Worm (Caenorhabditis elegans) whole organism, L1 larva: Measurements from ENCODE around the gene C15F1.1.

ENCODE experiments used
- C04F5.9 ChIP-seq: sonication (generic microtip); optimal IDR thresholded peaks from 2 replicates; lab custom pipeline; 2016; ENCODE audit warnings: missing genetic modification characterization, missing compliant biosample characterization
- C16A3.4 ChIP-seq: fragments of 150-350 bp; optimal IDR thresholded peaks from 2 replicates; lab custom pipeline; 2014; ENCODE audit warnings: missing biosample characterization, missing genetic modification characterization
- aha-1 ChIP-seq: fragments of 150-350 bp; optimal IDR thresholded peaks from 2 replicates; lab custom pipeline; 2014; ENCODE audit warnings: missing biosample characterization, missing genetic modification characterization
- alr-1 ChIP-seq: fragments of 200-800 bp; sonication (Bioruptor generic); optimal IDR thresholded peaks from 2 replicates; lab custom pipeline; 2018; ENCODE audit warnings: borderline replicate concordance, mild to moderate bottlenecking, missing genetic modification characterization, missing compliant biosample characterization
- ama-1 ChIP-seq: fragments of 150-350 bp; optimal IDR thresholded peaks from 2 replicates; lab custom pipeline; 2014
- blmp-1 ChIP-seq: fragments of 150-350 bp; optimal IDR thresholded peaks from 2 replicates; lab custom pipeline; 2014; ENCODE audit warnings: missing biosample characterization, missing genetic modification characterization
- ceh-82 ChIP-seq, 3 experiments: fragments of 150-350 bp in 1 of 3; sonication (generic microtip) in 2 of 3; optimal IDR thresholded peaks; 2 replicates each; lab custom pipeline; 2014 to 2017; ENCODE audit warnings: missing biosample characterization in 3 of 3, missing genetic modification characterization in 3 of 3
- ceh-88 ChIP-seq: fragments of 200-800 bp; sonication (Bioruptor generic); IDR thresholded peaks from 2 replicates; pipeline ENCODE4 v1.3.6; 2022; ENCODE audit warnings: missing genetic modification characterization, missing compliant biosample characterization
- dpl-1 ChIP-seq, 3 experiments: fragments of 150-350 bp in 2 of 3; sonication (generic microtip) in 1 of 3; optimal IDR thresholded peaks; 2 replicates each; lab custom pipeline; 2014 to 2017; ENCODE audit warnings: missing biosample characterization in 3 of 3, missing genetic modification characterization in 3 of 3, missing genetic modification reagents in 3 of 3
- dsc-1 ChIP-seq: sonication (generic microtip); optimal IDR thresholded peaks from 2 replicates; lab custom pipeline; 2016; ENCODE audit warnings: mild to moderate bottlenecking, missing genetic modification characterization, missing compliant biosample characterization
- efl-1 ChIP-seq, 4 experiments: fragments of 150-350 bp; optimal IDR thresholded peaks in 3 of 4; peaks in 1 of 4; 1 replicate in 1 of 4; 2 replicates in 3 of 4; lab custom pipeline; 2014; ENCODE audit warnings: missing biosample characterization in 2 of 4, missing genetic modification characterization in 2 of 4, missing genetic modification reagents in 2 of 4
- egl-13 ChIP-seq: sonication (generic microtip); optimal IDR thresholded peaks from 2 replicates; lab custom pipeline; 2016; ENCODE audit warnings: missing genotype, missing genetic modification reagents, missing genetic modification characterization, missing compliant biosample characterization
- egl-27 ChIP-seq, 2 experiments: fragments of 150-350 bp in 1 of 2; sonication (generic microtip); optimal IDR thresholded peaks; 3 replicates each; lab custom pipeline; 2017 to 2018; ENCODE audit warnings: missing biosample characterization in 2 of 2, missing genetic modification characterization in 2 of 2, missing genetic modification reagents in 2 of 2
- elt-2 ChIP-seq: sonication (generic microtip); optimal IDR thresholded peaks from 2 replicates; lab custom pipeline; 2016; ENCODE audit warnings: missing genetic modification characterization, mild to moderate bottlenecking, inconsistent platforms, missing compliant biosample characterization, missing genetic modification reagents
- elt-3 ChIP-seq, 6 experiments: fragments of 150-350 bp in 1 of 6; sonication (generic microtip); optimal IDR thresholded peaks; 2 replicates each; lab custom pipeline; 2017 to 2018; ENCODE audit warnings: missing biosample characterization in 6 of 6, missing genetic modification characterization in 6 of 6, inconsistent platforms in 1 of 6
- fos-1 ChIP-seq: fragments of 150-350 bp; optimal IDR thresholded peaks from 2 replicates; lab custom pipeline; 2014; ENCODE audit warnings: missing biosample characterization, missing genetic modification characterization
- hlh-17 ChIP-seq: fragments of 200-800 bp; sonication (Bioruptor generic); optimal IDR thresholded peaks from 2 replicates; lab custom pipeline; 2018; ENCODE audit warnings: missing genetic modification characterization, mild to moderate bottlenecking, missing compliant biosample characterization, moderate library complexity, borderline replicate concordance
- hlh-4 ChIP-seq: sonication (generic microtip); optimal IDR thresholded peaks from 2 replicates; lab custom pipeline; 2016; ENCODE audit warnings: mild to moderate bottlenecking, missing genetic modification characterization, missing compliant biosample characterization
- isw-1 ChIP-seq: fragments of 200-800 bp; sonication (Bioruptor generic); IDR thresholded peaks from 2 replicates; pipeline ENCODE4 v1.3.6; 2022; ENCODE audit warnings: missing genetic modification characterization, missing compliant biosample characterization
- lin-13 ChIP-seq: fragments of 150-350 bp; optimal IDR thresholded peaks from 2 replicates; lab custom pipeline; 2014; ENCODE audit warnings: missing biosample characterization, missing genetic modification reagents, missing genetic modification characterization
- lin-14 ChIP-seq: fragments of 200-800 bp; sonication (Bioruptor generic); optimal IDR thresholded peaks from 2 replicates; lab custom pipeline; 2018; ENCODE audit warnings: mild to moderate bottlenecking, missing genetic modification characterization, moderate library complexity, missing compliant biosample characterization
- lin-15B ChIP-seq: fragments of 150-350 bp; sonication (generic microtip); optimal IDR thresholded peaks from 3 replicates; lab custom pipeline; 2014; ENCODE audit warnings: missing biosample characterization, missing genetic modification characterization
- lin-35 ChIP-seq, 2 experiments: fragments of 150-350 bp; optimal IDR thresholded peaks; 2 replicates each; lab custom pipeline; 2014; ENCODE audit warnings: missing biosample characterization in 2 of 2, missing genetic modification characterization in 2 of 2, missing genetic modification reagents in 2 of 2
- lin-39 ChIP-seq: fragments of 150-350 bp; optimal IDR thresholded peaks from 2 replicates; lab custom pipeline; 2014; ENCODE audit warnings: missing biosample characterization, missing genetic modification reagents, missing genetic modification characterization
- lir-3 ChIP-seq: sonication (generic microtip); optimal IDR thresholded peaks from 2 replicates; lab custom pipeline; 2016; ENCODE audit warnings: mild to moderate bottlenecking, missing genetic modification characterization, moderate library complexity, missing compliant biosample characterization; ENCODE audit not compliant: poor library complexity
- mef-2 ChIP-seq: fragments of 150-350 bp; optimal IDR thresholded peaks from 2 replicates; lab custom pipeline; 2014; ENCODE audit warnings: missing biosample characterization, missing genetic modification characterization
- mep-1 ChIP-seq: fragments of 150-350 bp; optimal IDR thresholded peaks from 2 replicates; lab custom pipeline; 2014; ENCODE audit warnings: missing biosample characterization, missing genetic modification characterization
- nhr-11 ChIP-seq: fragments of 150-350 bp; optimal IDR thresholded peaks from 2 replicates; lab custom pipeline; 2014; ENCODE audit warnings: missing biosample characterization, missing genetic modification characterization
- nhr-20 ChIP-seq: sonication (generic microtip); optimal IDR thresholded peaks from 2 replicates; lab custom pipeline; 2016; ENCODE audit warnings: mild to moderate bottlenecking, missing genetic modification characterization, missing compliant biosample characterization
- nhr-47 ChIP-seq: sonication (generic microtip); optimal IDR thresholded peaks from 2 replicates; lab custom pipeline; 2016; ENCODE audit warnings: mild to moderate bottlenecking, missing genetic modification characterization, moderate library complexity, missing compliant biosample characterization
- nhr-71 ChIP-seq: sonication (generic microtip); optimal IDR thresholded peaks from 2 replicates; lab custom pipeline; 2016; ENCODE audit warnings: mild to moderate bottlenecking, missing genetic modification characterization, moderate library complexity, missing compliant biosample characterization
- nhr-90 ChIP-seq: sonication (generic microtip); optimal IDR thresholded peaks from 2 replicates; lab custom pipeline; 2016; ENCODE audit warnings: mild to moderate bottlenecking, missing genetic modification characterization, missing compliant biosample characterization; ENCODE audit not compliant: poor library complexity
- pqm-1 ChIP-seq: sonication (generic microtip); optimal IDR thresholded peaks from 3 replicates; lab custom pipeline; 2017; ENCODE audit warnings: missing biosample characterization, missing genetic modification characterization
- rnt-1 ChIP-seq: sonication (generic microtip); optimal IDR thresholded peaks from 2 replicates; lab custom pipeline; 2016; ENCODE audit warnings: mild to moderate bottlenecking, missing genetic modification characterization, moderate library complexity, missing compliant biosample characterization
- skn-1 ChIP-seq: fragments of 150-350 bp; optimal IDR thresholded peaks from 2 replicates; lab custom pipeline; 2014; ENCODE audit warnings: missing biosample characterization, missing genetic modification characterization
- snpc-4 ChIP-seq: fragments of 150-350 bp; optimal IDR thresholded peaks from 2 replicates; lab custom pipeline; 2014; ENCODE audit warnings: missing biosample characterization, missing genetic modification characterization
- snu-23 ChIP-seq: sonication (generic microtip); optimal IDR thresholded peaks from 2 replicates; lab custom pipeline; 2016; ENCODE audit warnings: missing genetic modification characterization, missing compliant biosample characterization
- sptf-1 ChIP-seq: fragments of 150-350 bp; optimal IDR thresholded peaks from 2 replicates; lab custom pipeline; 2014; ENCODE audit warnings: missing biosample characterization, missing genetic modification characterization
- unc-62 ChIP-seq: fragments of 150-350 bp; optimal IDR thresholded peaks from 2 replicates; lab custom pipeline; 2014; ENCODE audit warnings: missing biosample characterization, missing genetic modification reagents, missing genetic modification characterization
- unc-98 ChIP-seq: fragments of 200-800 bp; sonication (Bioruptor generic); IDR thresholded peaks from 2 replicates; pipeline ENCODE4 v1.3.6; 2022; ENCODE audit warnings: missing genetic modification characterization, missing compliant biosample characterization
- vab-15 ChIP-seq: sonication (generic microtip); optimal IDR thresholded peaks from 2 replicates; lab custom pipeline; 2017; ENCODE audit warnings: missing genotype, mild to moderate bottlenecking, missing genetic modification characterization, missing compliant biosample characterization
- xbp-1 ChIP-seq: sonication (generic microtip); optimal IDR thresholded peaks from 2 replicates; lab custom pipeline; 2016; ENCODE audit warnings: missing genetic modification characterization, missing compliant biosample characterization
- zip-4 ChIP-seq: fragments of 200-800 bp; sonication (Bioruptor generic); optimal IDR thresholded peaks from 2 replicates; lab custom pipeline; 2018; ENCODE audit warnings: mild to moderate bottlenecking, missing genetic modification characterization, moderate library complexity, missing compliant biosample characterization
- ztf-11 ChIP-seq, 2 experiments: sonication (generic microtip); optimal IDR thresholded peaks; 2 replicates each; lab custom pipeline; 2016 to 2017; ENCODE audit warnings: missing genetic modification characterization in 2 of 2, missing biosample characterization in 1 of 2, missing compliant biosample characterization in 1 of 2
- ztf-4 ChIP-seq: fragments of 150-350 bp; optimal IDR thresholded peaks from 2 replicates; lab custom pipeline; 2014; ENCODE audit warnings: missing biosample characterization, missing genetic modification characterization

C15F1.1 gene

ce11 chrII:6972185-6972737, 17.4 kb upstream of the C15F1.1 start, which contains the start of gene art-1:
TSS of gene art-1 (minus strand) at chrII:6972235.
- TF ChIP-seq lin-39 (tag; lab: Kevin White, UChicago), result no peak
- no peak for TF ChIP-seq efl-1 (optimal IDR thresholded peaks at IDR 0.05; lab: Kevin White, UChicago)
- peak in 1 of 2 experiments; percentile 64 for TF ChIP-seq efl-1 (GFP tag; optimal IDR thresholded peaks at IDR 0.05 in 1 of 2; lab: Kevin White, UChicago)
- TF ChIP-seq egl-13 (tag; lab: Kevin White, UChicago), result no peak
- no peak for TF ChIP-seq hlh-4 (tag; lab: Kevin White, UChicago)
- TF ChIP-seq hlh-17, result no peak
- no peak for TF ChIP-seq mef-2 (tag; lab: Kevin White, UChicago)
- no peak for TF ChIP-seq C04F5.9 (tag; lab: Kevin White, UChicago)
- no peak for TF ChIP-seq vab-15 (tag; lab: Kevin White, UChicago)
- no peak for TF ChIP-seq pqm-1 (tag; lab: Kevin White, UChicago)
- TF ChIP-seq elt-3 (tag; optimal IDR thresholded peaks at IDR 0.05; lab: Kevin White, UChicago), result no peak
- TF ChIP-seq elt-2 (tag; lab: Kevin White, UChicago), result peak; percentile 26
- TF ChIP-seq fos-1 (tag; lab: Kevin White, UChicago), result no peak
- TF ChIP-seq nhr-71 (tag; lab: Kevin White, UChicago), result peak; percentile 1

- TF ChIP-seq mep-1 (tag; lab: Kevin White, UChicago), result no peak
- peak; percentile 12 for TF ChIP-seq blmp-1 (tag; lab: Kevin White, UChicago)
- TF ChIP-seq lin-14 (GFP tag; lab: Kevin White, UChicago), result peak; percentile 24
- TF ChIP-seq ceh-82 (tag; optimal IDR thresholded peaks at IDR 0.05; lab: Kevin White, UChicago), result no peak
- no peak for TF ChIP-seq ceh-88
- TF ChIP-seq elt-3 (tag; optimal IDR thresholded peaks at IDR 0.05; lab: Kevin White, UChicago), result peak in 1 of 6 experiments; percentile 51
- no peak for TF ChIP-seq ztf-11 (tag; optimal IDR thresholded peaks at IDR 0.05; lab: Kevin White, UChicago)
- TF ChIP-seq unc-98 (GFP tag; lab: Robert Waterston, UW), result no peak
- peak; percentile 75 for TF ChIP-seq skn-1 (tag; lab: Kevin White, UChicago)
- TF ChIP-seq snpc-4, result no peak
- peak; percentile 13 for TF ChIP-seq rnt-1 (tag; lab: Kevin White, UChicago)
- TF ChIP-seq lin-35 (GFP tag; optimal IDR thresholded peaks at IDR 0.05; lab: Kevin White, UChicago), result peak in 1 of 2 experiments; percentile 25
- TF ChIP-seq sptf-1, result no peak
- no peak for TF ChIP-seq lin-13 (GFP tag; lab: Kevin White, UChicago)
- TF ChIP-seq snu-23 (GFP tag; lab: Kevin White, UChicago), result peak; percentile 32
Measured at ce11 chrII:6973501-6973900, 16.2 kb upstream of the C15F1.1 start, which contains the start of gene sod-1. TSS of gene sod-1 (minus strand) at chrII:6973887.

ce11 chrII:6974011-6974410, 15.7 kb upstream of the C15F1.1 start:
- peak; percentile 28 for TF ChIP-seq lin-39 (tag; lab: Kevin White, UChicago)
- no peak for TF ChIP-seq ztf-11 (tag; optimal IDR thresholded peaks at IDR 0.05; lab: Kevin White, UChicago)
- TF ChIP-seq elt-3 (tag; optimal IDR thresholded peaks at IDR 0.05; lab: Kevin White, UChicago), result no peak
- TF ChIP-seq isw-1 (GFP tag; lab: Robert Waterston, UW), result peak; percentile 52
- TF ChIP-seq C16A3.4 (tag; lab: Kevin White, UChicago), result peak; percentile 42
- no peak for TF ChIP-seq hlh-4 (tag; lab: Kevin White, UChicago)
- no peak for TF ChIP-seq aha-1
- no peak for TF ChIP-seq lir-3 (tag; lab: Kevin White, UChicago)
- TF ChIP-seq dsc-1 (tag; lab: Kevin White, UChicago), result peak; percentile 35
- no peak for TF ChIP-seq egl-27 (tag; optimal IDR thresholded peaks at IDR 0.05; lab: Kevin White, UChicago)
- peak; percentile 53 for TF ChIP-seq skn-1 (tag; lab: Kevin White, UChicago)
- TF ChIP-seq nhr-20, result peak; percentile 13
- TF ChIP-seq nhr-71 (tag; lab: Kevin White, UChicago), result peak; percentile 66
- no peak for TF ChIP-seq zip-4 (GFP tag; lab: Kevin White, UChicago)
- TF ChIP-seq nhr-11, result no peak
- TF ChIP-seq nhr-90, result no peak
- TF ChIP-seq ztf-4 (tag; lab: Kevin White, UChicago), result no peak
- TF ChIP-seq unc-98 (GFP tag; lab: Robert Waterston, UW), result no peak
- no peak for TF ChIP-seq elt-2 (tag; lab: Kevin White, UChicago)
- TF ChIP-seq xbp-1 (tag; lab: Kevin White, UChicago), result peak; percentile 43
- peak; percentile 71 for TF ChIP-seq nhr-47
- TF ChIP-seq unc-62, result no peak
- TF ChIP-seq ama-1, result no peak
- TF ChIP-seq efl-1 (optimal IDR thresholded peaks at IDR 0.05; lab: Kevin White, UChicago), result peak; percentile 79 to 95
- peak; percentile 95 to 99 for TF ChIP-seq efl-1 (GFP tag; optimal IDR thresholded peaks at IDR 0.05 in 1 of 2; lab: Kevin White, UChicago)
- peak; percentile 90 to 95 (median 94) for TF ChIP-seq dpl-1 (GFP tag; optimal IDR thresholded peaks at IDR 0.05; lab: Kevin White, UChicago)
- peak; percentile 10 for TF ChIP-seq blmp-1 (tag; lab: Kevin White, UChicago)
- TF ChIP-seq C04F5.9 (tag; lab: Kevin White, UChicago), result peak; percentile 56
- peak; percentile 32 for TF ChIP-seq lin-15B (tag; lab: Kevin White, UChicago)
- peak; percentile 50 for TF ChIP-seq rnt-1 (tag; lab: Kevin White, UChicago)
- no peak for TF ChIP-seq alr-1 (tag; lab: Kevin White, UChicago)
